Worm (Caenorhabditis elegans) whole organism, L1 larva: Measurements from ENCODE around the gene ska-3.

Experiments
- C04F5.9 ChIP-seq: sonication (generic microtip); optimal IDR thresholded peaks from 2 replicates; lab custom pipeline; 2016; ENCODE audit warnings: missing genetic modification characterization, missing compliant biosample characterization
- C16A3.4 ChIP-seq: fragments of 150-350 bp; optimal IDR thresholded peaks from 2 replicates; lab custom pipeline; 2014; ENCODE audit warnings: missing biosample characterization, missing genetic modification characterization
- Y116A8C.19 ChIP-seq: sonication (generic microtip); optimal IDR thresholded peaks from 2 replicates; lab custom pipeline; 2016; ENCODE audit warnings: missing compliant biosample characterization, missing genetic modification characterization, borderline replicate concordance
- aha-1 ChIP-seq: fragments of 150-350 bp; optimal IDR thresholded peaks from 2 replicates; lab custom pipeline; 2014; ENCODE audit warnings: missing biosample characterization, missing genetic modification characterization
- alr-1 ChIP-seq: fragments of 200-800 bp; sonication (Bioruptor generic); optimal IDR thresholded peaks from 2 replicates; lab custom pipeline; 2018; ENCODE audit warnings: borderline replicate concordance, mild to moderate bottlenecking, missing genetic modification characterization, missing compliant biosample characterization
- aly-2 ChIP-seq: fragments of 150-350 bp; optimal IDR thresholded peaks from 2 replicates; lab custom pipeline; 2014; ENCODE audit warnings: missing biosample characterization, missing genetic modification characterization
- dsc-1 ChIP-seq: sonication (generic microtip); optimal IDR thresholded peaks from 2 replicates; lab custom pipeline; 2016; ENCODE audit warnings: mild to moderate bottlenecking, missing genetic modification characterization, missing compliant biosample characterization
- efl-1 ChIP-seq, 4 experiments: fragments of 150-350 bp; optimal IDR thresholded peaks in 3 of 4; peaks in 1 of 4; 1 replicate in 1 of 4; 2 replicates in 3 of 4; lab custom pipeline; 2014; ENCODE audit warnings: missing biosample characterization in 2 of 4, missing genetic modification characterization in 2 of 4, missing genetic modification reagents in 2 of 4
- efl-3 ChIP-seq: fragments of 200-800 bp; sonication (Bioruptor generic); optimal IDR thresholded peaks from 2 replicates; lab custom pipeline; 2018; ENCODE audit warnings: mild to moderate bottlenecking, missing genetic modification characterization, missing compliant biosample characterization
- elt-3 ChIP-seq, 6 experiments: fragments of 150-350 bp in 1 of 6; sonication (generic microtip); optimal IDR thresholded peaks; 2 replicates each; lab custom pipeline; 2017 to 2018; ENCODE audit warnings: missing biosample characterization in 6 of 6, missing genetic modification characterization in 6 of 6, inconsistent platforms in 1 of 6
- ets-5 ChIP-seq: fragments of 200-800 bp; sonication (Bioruptor generic); IDR thresholded peaks from 2 replicates; pipeline ENCODE4 v1.3.6; 2022; ENCODE audit warnings: missing genetic modification characterization, missing compliant biosample characterization
- fkh-4 ChIP-seq: sonication (generic microtip); optimal IDR thresholded peaks from 2 replicates; lab custom pipeline; 2016; ENCODE audit warnings: missing compliant biosample characterization, missing genetic modification characterization, borderline replicate concordance
- fkh-8 ChIP-seq: sonication (generic microtip); optimal IDR thresholded peaks from 2 replicates; lab custom pipeline; 2016; ENCODE audit warnings: mild to moderate bottlenecking, missing genetic modification characterization, missing compliant biosample characterization
- hlh-17 ChIP-seq: fragments of 200-800 bp; sonication (Bioruptor generic); optimal IDR thresholded peaks from 2 replicates; lab custom pipeline; 2018; ENCODE audit warnings: missing genetic modification characterization, mild to moderate bottlenecking, missing compliant biosample characterization, moderate library complexity, borderline replicate concordance
- hlh-4 ChIP-seq: sonication (generic microtip); optimal IDR thresholded peaks from 2 replicates; lab custom pipeline; 2016; ENCODE audit warnings: mild to moderate bottlenecking, missing genetic modification characterization, missing compliant biosample characterization
- hpl-2 ChIP-seq: fragments of 150-350 bp; optimal IDR thresholded peaks from 2 replicates; lab custom pipeline; 2014; ENCODE audit warnings: missing biosample characterization, missing genetic modification reagents, missing genetic modification characterization
- isw-1 ChIP-seq: fragments of 200-800 bp; sonication (Bioruptor generic); IDR thresholded peaks from 2 replicates; pipeline ENCODE4 v1.3.6; 2022; ENCODE audit warnings: missing genetic modification characterization, missing compliant biosample characterization
- jun-1 ChIP-seq: fragments of 150-350 bp; optimal IDR thresholded peaks from 2 replicates; lab custom pipeline; 2014; ENCODE audit warnings: missing biosample characterization, missing genetic modification reagents, missing genetic modification characterization
- lin-13 ChIP-seq: fragments of 150-350 bp; optimal IDR thresholded peaks from 2 replicates; lab custom pipeline; 2014; ENCODE audit warnings: missing biosample characterization, missing genetic modification reagents, missing genetic modification characterization
- lin-14 ChIP-seq: fragments of 200-800 bp; sonication (Bioruptor generic); optimal IDR thresholded peaks from 2 replicates; lab custom pipeline; 2018; ENCODE audit warnings: mild to moderate bottlenecking, missing genetic modification characterization, moderate library complexity, missing compliant biosample characterization
- lin-15B ChIP-seq: fragments of 150-350 bp; sonication (generic microtip); optimal IDR thresholded peaks from 3 replicates; lab custom pipeline; 2014; ENCODE audit warnings: missing biosample characterization, missing genetic modification characterization
- lin-35 ChIP-seq, 2 experiments: fragments of 150-350 bp; optimal IDR thresholded peaks; 2 replicates each; lab custom pipeline; 2014; ENCODE audit warnings: missing biosample characterization in 2 of 2, missing genetic modification characterization in 2 of 2, missing genetic modification reagents in 2 of 2
- lsy-2 ChIP-seq, 2 experiments: fragments of 150-350 bp; optimal IDR thresholded peaks; 2 replicates each; lab custom pipeline; 2014; ENCODE audit warnings: missing biosample characterization in 2 of 2, missing genetic modification characterization in 2 of 2
- nhr-20 ChIP-seq: sonication (generic microtip); optimal IDR thresholded peaks from 2 replicates; lab custom pipeline; 2016; ENCODE audit warnings: mild to moderate bottlenecking, missing genetic modification characterization, missing compliant biosample characterization
- nhr-237 ChIP-seq: fragments of 150-350 bp; optimal IDR thresholded peaks from 2 replicates; lab custom pipeline; 2014; ENCODE audit warnings: missing biosample characterization, missing genetic modification characterization
- nhr-28 ChIP-seq: fragments of 150-350 bp; optimal IDR thresholded peaks from 2 replicates; lab custom pipeline; 2014; ENCODE audit warnings: missing biosample characterization, missing genetic modification characterization
- nhr-47 ChIP-seq: sonication (generic microtip); optimal IDR thresholded peaks from 2 replicates; lab custom pipeline; 2016; ENCODE audit warnings: mild to moderate bottlenecking, missing genetic modification characterization, moderate library complexity, missing compliant biosample characterization
- nhr-71 ChIP-seq: sonication (generic microtip); optimal IDR thresholded peaks from 2 replicates; lab custom pipeline; 2016; ENCODE audit warnings: mild to moderate bottlenecking, missing genetic modification characterization, moderate library complexity, missing compliant biosample characterization
- nhr-76 ChIP-seq: sonication (generic microtip); optimal IDR thresholded peaks from 2 replicates; lab custom pipeline; 2017; ENCODE audit warnings: missing biosample characterization, missing genetic modification characterization
- nhr-77 ChIP-seq: fragments of 150-350 bp; optimal IDR thresholded peaks from 2 replicates; lab custom pipeline; 2014; ENCODE audit warnings: missing biosample characterization, missing genetic modification characterization
- nhr-85 ChIP-seq: sonication (generic microtip); peaks from one replicate; lab custom pipeline; 2016; ENCODE audit warnings: missing genetic modification characterization, inconsistent platforms, missing compliant biosample characterization
- pag-3 ChIP-seq: sonication (generic microtip); optimal IDR thresholded peaks from 2 replicates; lab custom pipeline; 2017; ENCODE audit warnings: missing genetic modification characterization, mild to moderate bottlenecking, missing compliant biosample characterization, antibody characterized with exemption, borderline replicate concordance; ENCODE audit not compliant: insufficient read depth
- pax-3 ChIP-seq: fragments of 200-800 bp; sonication (Bioruptor generic); optimal IDR thresholded peaks from 2 replicates; lab custom pipeline; 2018; ENCODE audit warnings: mild to moderate bottlenecking, missing genetic modification characterization, moderate library complexity, missing compliant biosample characterization
- rnt-1 ChIP-seq: sonication (generic microtip); optimal IDR thresholded peaks from 2 replicates; lab custom pipeline; 2016; ENCODE audit warnings: mild to moderate bottlenecking, missing genetic modification characterization, moderate library complexity, missing compliant biosample characterization
- snpc-4 ChIP-seq: fragments of 150-350 bp; optimal IDR thresholded peaks from 2 replicates; lab custom pipeline; 2014; ENCODE audit warnings: missing biosample characterization, missing genetic modification characterization
- sox-4 ChIP-seq: sonication (generic microtip); optimal IDR thresholded peaks from 2 replicates; lab custom pipeline; 2016; ENCODE audit warnings: missing genetic modification characterization, missing compliant biosample characterization
- sptf-1 ChIP-seq: fragments of 150-350 bp; optimal IDR thresholded peaks from 2 replicates; lab custom pipeline; 2014; ENCODE audit warnings: missing biosample characterization, missing genetic modification characterization
- tbx-2 ChIP-seq: sonication (generic microtip); optimal IDR thresholded peaks from 2 replicates; lab custom pipeline; 2016; ENCODE audit warnings: missing genetic modification characterization, missing compliant biosample characterization
- tlp-1 ChIP-seq: fragments of 150-350 bp; optimal IDR thresholded peaks from 2 replicates; lab custom pipeline; 2014; ENCODE audit warnings: missing biosample characterization, missing genetic modification characterization
- unc-130 ChIP-seq: fragments of 150-350 bp; optimal IDR thresholded peaks from 2 replicates; lab custom pipeline; 2017; ENCODE audit warnings: missing biosample characterization, missing genetic modification characterization, inconsistent platforms
- unc-62 ChIP-seq: fragments of 150-350 bp; optimal IDR thresholded peaks from 2 replicates; lab custom pipeline; 2014; ENCODE audit warnings: missing biosample characterization, missing genetic modification reagents, missing genetic modification characterization
- unc-86 ChIP-seq: sonication (generic microtip); optimal IDR thresholded peaks from 2 replicates; lab custom pipeline; 2016; ENCODE audit warnings: missing genetic modification characterization, missing compliant biosample characterization
- unc-98 ChIP-seq: fragments of 200-800 bp; sonication (Bioruptor generic); IDR thresholded peaks from 2 replicates; pipeline ENCODE4 v1.3.6; 2022; ENCODE audit warnings: missing genetic modification characterization, missing compliant biosample characterization
- xbp-1 ChIP-seq: sonication (generic microtip); optimal IDR thresholded peaks from 2 replicates; lab custom pipeline; 2016; ENCODE audit warnings: missing genetic modification characterization, missing compliant biosample characterization
- zag-1 ChIP-seq: fragments of 150-350 bp; optimal IDR thresholded peaks from 2 replicates; lab custom pipeline; 2014; ENCODE audit warnings: missing biosample characterization, missing genetic modification characterization

Gene ska-3

ce11 chrIII:5709224-5709623, 30.4 kb upstream of the ska-3 start, which contains the start of gene hpo-28:
hpo-28 (minus strand) TSS chrIII:5709324.
- TF ChIP-seq rnt-1 = peak; percentile 13
- TF ChIP-seq isw-1 = no peak
- no peak for TF ChIP-seq zag-1
- no peak for TF ChIP-seq efl-3 (GFP tag; lab: Kevin White, UChicago)
- no peak for TF ChIP-seq C04F5.9 (tag; lab: Kevin White, UChicago)
- no peak for TF ChIP-seq efl-1 (optimal IDR thresholded peaks at IDR 0.05; lab: Kevin White, UChicago)
- peak in 1 of 2 experiments; percentile 27 for TF ChIP-seq efl-1 (GFP tag; optimal IDR thresholded peaks at IDR 0.05 in 1 of 2; lab: Kevin White, UChicago)
- TF ChIP-seq lin-15B (tag; lab: Kevin White, UChicago) = no peak
- TF ChIP-seq aha-1 (tag; lab: Kevin White, UChicago) = no peak
- no peak for TF ChIP-seq hlh-17 (GFP tag; lab: Kevin White, UChicago)
- no peak for TF ChIP-seq lin-35 (GFP tag; optimal IDR thresholded peaks at IDR 0.05; lab: Kevin White, UChicago)
- no peak for TF ChIP-seq nhr-47 (tag; lab: Kevin White, UChicago)
- no peak for TF ChIP-seq tbx-2 (tag; lab: Kevin White, UChicago)
- no peak for TF ChIP-seq aly-2
- no peak for TF ChIP-seq tlp-1
- TF ChIP-seq hpl-2 (GFP tag; lab: Kevin White, UChicago) = no peak
- no peak for TF ChIP-seq Y116A8C.19 (tag; lab: Kevin White, UChicago)

- TF ChIP-seq lsy-2 (tag; optimal IDR thresholded peaks at IDR 0.05; lab: Kevin White, UChicago) (peak in 1 of 2 experiments; percentile 19), unc-130 (tag; lab: Kevin White, UChicago) (no peak), nhr-71 (tag; lab: Kevin White, UChicago) (peak; percentile 25), dsc-1 (tag; lab: Kevin White, UChicago) (peak; percentile 37), rnt-1 (peak; percentile 50), lin-14 (GFP tag; lab: Kevin White, UChicago) (peak; percentile 55)
Measured at ce11 chrIII:5708024-5708423, 29.2 kb upstream of the ska-3 start.

- peak; percentile 99 for TF ChIP-seq alr-1 (tag; lab: Kevin White, UChicago)
- no peak for TF ChIP-seq nhr-20 (tag; lab: Kevin White, UChicago)
Measured at ce11 chrIII:5707546-5707945, 28.7 kb upstream of the ska-3 start.

- peak; percentile 90 for TF ChIP-seq tbx-2 (tag; lab: Kevin White, UChicago)
- TF ChIP-seq pag-3 (tag; lab: Kevin White, UChicago) = no peak
- TF ChIP-seq unc-98 = no peak
- peak; percentile 80 for TF ChIP-seq pax-3 (tag; lab: Kevin White, UChicago)
- peak; percentile 80 for TF ChIP-seq unc-86 (tag; lab: Kevin White, UChicago)
- TF ChIP-seq alr-1 (tag; lab: Kevin White, UChicago) = no peak
- TF ChIP-seq hlh-4 = no peak
- no peak for TF ChIP-seq sptf-1
- TF ChIP-seq nhr-77 = peak; percentile 90
- peak; percentile 82 for TF ChIP-seq hpl-2 (GFP tag; lab: Kevin White, UChicago)
- peak; percentile 90 for TF ChIP-seq lin-13 (GFP tag; lab: Kevin White, UChicago)
- peak; percentile 91 for TF ChIP-seq fkh-8
- TF ChIP-seq nhr-28 (tag; lab: Kevin White, UChicago) = no peak
- TF ChIP-seq lin-35 (GFP tag; optimal IDR thresholded peaks at IDR 0.05; lab: Kevin White, UChicago) = peak; percentile 88 to 95
- peak in 5 of 6 experiments; percentile 45 to 97 (median 83) for TF ChIP-seq elt-3 (tag; optimal IDR thresholded peaks at IDR 0.05; lab: Kevin White, UChicago)
- peak; percentile 95 for TF ChIP-seq nhr-85 (tag; lab: Kevin White, UChicago)
- TF ChIP-seq snpc-4 (tag; lab: Kevin White, UChicago) = peak; percentile 61
- TF ChIP-seq ets-5 (GFP tag; lab: Robert Waterston, UW) = no peak
- TF ChIP-seq nhr-76 (tag; lab: Kevin White, UChicago) = no peak
- TF ChIP-seq isw-1 = peak; percentile 91
- TF ChIP-seq nhr-237 (tag; lab: Kevin White, UChicago) = peak; percentile 82
- TF ChIP-seq nhr-20 (tag; lab: Kevin White, UChicago) = peak; percentile 91
- TF ChIP-seq xbp-1 (tag; lab: Kevin White, UChicago) = peak; percentile 92
- peak; percentile 43 for TF ChIP-seq fkh-4 (tag; lab: Kevin White, UChicago)
- TF ChIP-seq sox-4 (tag; lab: Kevin White, UChicago) = no peak
- peak; percentile 94 for TF ChIP-seq nhr-71 (tag; lab: Kevin White, UChicago)
- no peak for TF ChIP-seq tlp-1
- peak; percentile 98 for TF ChIP-seq C16A3.4 (tag; lab: Kevin White, UChicago)
- no peak for TF ChIP-seq unc-62 (GFP tag; lab: Kevin White, UChicago)
- peak; percentile 90 for TF ChIP-seq jun-1 (tag; lab: Kevin White, UChicago)
Measured at ce11 chrIII:5706077-5706627, 27.3 kb upstream of the ska-3 start, which contains the start of gene rpl-23. rpl-23 (minus strand) TSS chrIII:5706127.
